Fruit fly (Drosophila melanogaster): Measurements from ENCODE around the gene Eig71Eg.

Gene Eig71Eg

DNA sequence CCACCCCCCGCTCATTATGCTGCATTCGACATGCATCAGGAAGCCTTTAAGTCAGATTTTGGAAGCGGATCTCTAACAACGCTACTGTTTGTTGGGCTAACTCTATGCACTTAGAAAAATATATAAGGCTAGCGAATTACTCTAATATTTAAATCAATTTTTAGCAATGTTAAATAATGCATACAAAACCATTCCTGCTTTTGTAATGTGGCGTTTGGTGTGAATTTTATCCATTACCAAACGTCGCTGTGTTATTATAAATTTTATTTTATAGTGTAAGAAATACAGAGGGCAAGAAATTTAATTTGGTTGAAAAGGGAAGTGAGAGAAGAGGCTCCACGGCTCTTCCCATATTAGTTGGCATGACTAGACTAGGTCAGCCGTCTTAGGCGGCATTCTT is 15.4 kb downstream of the Eig71Eg start:
- TF ChIP-seq CG4496 (GFP tag; IDR thresholded peaks at IDR 0.05) (no peak), Pif1A (GFP tag; optimal IDR thresholded peaks at IDR 0.05) (no peak), CG17806 (tag; optimal IDR thresholded peaks at IDR 0.05) (no peak), CG8159 (tag; optimal IDR thresholded peaks at IDR 0.05) (no peak), Ets98B (GFP tag; IDR thresholded peaks at IDR 0.05) (no peak), CG34367 (tag; optimal IDR thresholded peaks at IDR 0.05) (no peak), Pif1B (GFP tag; optimal IDR thresholded peaks at IDR 0.05) (no peak), CG32121 (GFP tag; IDR thresholded peaks at IDR 0.05) (no peak), gl (tag; optimal IDR thresholded peaks at IDR 0.05) (no peak), CG12605 (GFP tag; IDR thresholded peaks at IDR 0.05) (no peak), fd96Ca (GFP tag; IDR thresholded peaks at IDR 0.05) (no peak), CG14655 (GFP tag; optimal IDR thresholded peaks at IDR 0.05) (peak; percentile 14), EcR (GFP tag; optimal IDR thresholded peaks at IDR 0.05) (no peak), CG9948 (tag; optimal IDR thresholded peaks at IDR 0.05) (peak; percentile 3)

DNA sequence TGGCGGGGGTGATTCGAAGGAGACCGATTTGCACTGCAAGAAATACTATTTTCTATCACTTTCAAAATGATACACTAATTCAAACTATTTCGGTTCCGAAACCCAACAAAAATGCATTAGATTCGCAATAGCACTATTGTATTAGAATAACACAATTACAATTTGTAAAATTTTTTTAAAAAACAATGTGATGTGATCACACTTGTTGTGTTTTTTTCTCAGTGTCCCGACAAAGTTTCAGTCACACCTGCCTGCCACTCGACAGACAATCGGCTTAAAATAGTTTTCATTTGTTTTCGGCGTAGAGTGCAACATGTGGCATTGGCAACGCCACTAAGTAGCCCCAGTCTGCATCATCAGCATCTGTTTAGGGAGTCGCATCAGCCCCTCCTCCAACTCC is 17.7 kb downstream of the Eig71Eg start:
- no peak for TF ChIP-seq EcR (GFP tag; optimal IDR thresholded peaks at IDR 0.05)
- peak; percentile 23 for TF ChIP-seq CG9948 (tag; optimal IDR thresholded peaks at IDR 0.05)
- TF ChIP-seq CG14655 (GFP tag; optimal IDR thresholded peaks at IDR 0.05) = peak; percentile 65
- TF ChIP-seq Ets98B (GFP tag; IDR thresholded peaks at IDR 0.05) = 0 out of 2 replicates have a peak, but pooled peaks have one; percentile 14
- TF ChIP-seq CG34367 (tag; optimal IDR thresholded peaks at IDR 0.05) = no peak
- no peak for TF ChIP-seq gl (tag; optimal IDR thresholded peaks at IDR 0.05)
- TF ChIP-seq CG4496 (GFP tag; IDR thresholded peaks at IDR 0.05) = no peak
- no peak for TF ChIP-seq CG32121 (GFP tag; IDR thresholded peaks at IDR 0.05)
- peak; percentile 37 for TF ChIP-seq CG8301 (tag; optimal IDR thresholded peaks at IDR 0.05)

DNA sequence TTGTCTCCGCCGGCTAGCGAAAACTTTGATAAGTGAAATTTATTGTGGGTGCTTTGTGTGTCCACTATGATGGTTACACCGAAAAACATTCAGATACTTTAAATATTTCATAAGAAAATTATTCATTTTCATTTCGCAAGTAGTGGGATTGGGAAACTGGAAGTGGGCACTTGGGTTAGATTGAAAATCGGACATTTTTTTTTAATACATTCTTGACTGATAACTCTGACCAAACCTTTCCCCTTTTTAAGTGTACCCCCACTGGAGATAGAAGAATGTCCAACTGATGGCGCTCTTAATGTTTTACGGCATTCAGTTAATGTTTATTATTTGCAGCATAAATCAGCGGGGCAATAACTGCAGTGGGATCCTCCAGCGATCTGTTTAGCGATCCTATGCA is 20.2 kb downstream of the Eig71Eg start:
- TF ChIP-seq fd96Ca (GFP tag; IDR thresholded peaks at IDR 0.05) (no peak), CG10348 (GFP tag; IDR thresholded peaks at IDR 0.05) (no peak), CG9948 (tag; optimal IDR thresholded peaks at IDR 0.05) (peak; percentile 20), CG14655 (GFP tag; optimal IDR thresholded peaks at IDR 0.05) (peak; percentile 1), CG8159 (tag; optimal IDR thresholded peaks at IDR 0.05) (peak; percentile 5)

DNA sequence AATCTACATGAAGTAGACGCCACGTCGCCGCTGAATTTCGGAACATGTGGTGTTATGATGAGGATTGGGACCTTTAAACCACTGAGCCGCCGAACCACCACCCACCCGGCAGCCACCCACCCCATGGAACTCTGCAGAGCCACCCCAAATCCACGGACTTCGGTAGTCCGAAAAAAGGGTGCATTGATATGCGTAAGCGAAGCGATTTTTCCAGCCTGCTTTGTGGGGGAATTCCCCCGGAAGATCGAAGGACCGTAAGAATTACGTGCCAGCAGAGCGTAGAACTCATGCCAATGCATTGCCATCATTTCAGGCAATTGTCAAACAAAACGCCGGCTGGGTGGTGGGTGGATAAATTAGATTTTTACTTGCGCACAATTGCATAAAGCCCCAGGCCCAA is 20.9 kb downstream of the Eig71Eg start:
- TF ChIP-seq Pif1B (GFP tag; optimal IDR thresholded peaks at IDR 0.05) (no peak), CG32121 (GFP tag; IDR thresholded peaks at IDR 0.05) (no peak), CG15710 (tag; optimal IDR thresholded peaks at IDR 0.05) (no peak)

DNA sequence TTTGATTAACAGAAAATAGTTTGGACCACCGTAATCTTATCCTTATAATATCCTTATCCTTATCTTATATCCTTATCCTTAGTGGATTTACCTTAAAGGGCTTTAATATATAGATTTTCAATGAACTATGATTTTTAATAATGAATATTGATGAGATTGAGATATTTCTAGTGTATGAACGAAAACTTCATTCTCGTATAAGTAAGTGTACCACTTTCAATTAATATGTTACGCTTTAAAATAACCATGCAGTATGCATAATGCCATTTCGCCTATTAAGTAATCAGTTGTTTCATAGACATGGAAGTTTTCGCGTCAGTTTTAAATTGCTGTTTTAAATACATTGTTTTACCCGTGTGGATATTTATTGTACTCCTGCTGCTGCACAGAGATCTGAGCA is 22.0 kb downstream of the Eig71Eg start, which contains the start of gene CG7304:
Gene CG7304, plus strand, starts transcription at position 301 of the 400 bp plus-strand sequence.
- TF ChIP-seq CG15710 (tag; optimal IDR thresholded peaks at IDR 0.05) (no peak), rn (GFP tag; IDR thresholded peaks at IDR 0.05) (no peak), D1 (tag; optimal IDR thresholded peaks at IDR 0.05) (no peak), gl (tag; optimal IDR thresholded peaks at IDR 0.05) (no peak), CG9948 (tag; optimal IDR thresholded peaks at IDR 0.05) (no peak), Snoo (tag; optimal IDR thresholded peaks at IDR 0.05) (no peak)

DNA sequence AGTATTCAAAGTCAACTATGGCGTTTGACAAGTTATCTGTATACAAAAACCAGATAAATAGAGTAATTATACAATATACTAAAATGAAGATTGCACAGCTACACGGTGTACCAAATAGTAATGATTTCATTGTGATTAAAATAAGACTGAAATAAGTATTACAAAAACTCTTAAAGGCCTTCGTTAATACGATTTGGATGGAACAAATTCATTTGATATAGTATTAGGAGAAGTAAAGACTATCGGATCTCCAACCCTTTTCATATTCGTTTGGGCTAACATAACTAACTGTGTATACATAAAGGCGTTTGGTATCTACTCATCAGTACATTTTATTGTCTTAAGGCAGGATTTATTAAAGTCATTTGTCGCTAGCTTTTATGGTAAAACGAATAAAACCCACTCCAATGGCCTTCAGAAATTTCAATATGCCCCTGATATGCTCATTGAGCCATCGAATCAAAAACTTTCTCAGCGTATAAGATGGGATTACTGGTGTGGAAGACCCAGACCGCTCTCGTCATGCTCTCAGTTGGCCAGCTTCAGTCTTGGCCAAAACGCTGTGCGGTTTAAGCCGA is 26.0 kb downstream of the Eig71Eg start, which contains the start of the genes CG7579 and Pgant8:
Gene CG7579, minus strand, starts transcription at position 101 of the 578 bp plus-strand sequence.
Gene Pgant8, plus strand, starts transcription at position 528 of the 578 bp plus-strand sequence.
- TF ChIP-seq CG10348 (GFP tag; IDR thresholded peaks at IDR 0.05) (no peak), CG32121 (GFP tag; IDR thresholded peaks at IDR 0.05) (no peak), CG13204 (GFP tag; optimal IDR thresholded peaks at IDR 0.05) (no peak), Pif1A (GFP tag; optimal IDR thresholded peaks at IDR 0.05) (no peak), CG14655 (GFP tag; optimal IDR thresholded peaks at IDR 0.05) (no peak), CG17806 (tag; optimal IDR thresholded peaks at IDR 0.05) (no peak), CG4496 (GFP tag; IDR thresholded peaks at IDR 0.05) (no peak), fd96Ca (GFP tag; IDR thresholded peaks at IDR 0.05) (no peak), Snoo (tag; optimal IDR thresholded peaks at IDR 0.05) (no peak), CG8159 (tag; optimal IDR thresholded peaks at IDR 0.05) (no peak), D1 (tag; optimal IDR thresholded peaks at IDR 0.05) (no peak), EcR (GFP tag; optimal IDR thresholded peaks at IDR 0.05) (no peak)

DNA sequence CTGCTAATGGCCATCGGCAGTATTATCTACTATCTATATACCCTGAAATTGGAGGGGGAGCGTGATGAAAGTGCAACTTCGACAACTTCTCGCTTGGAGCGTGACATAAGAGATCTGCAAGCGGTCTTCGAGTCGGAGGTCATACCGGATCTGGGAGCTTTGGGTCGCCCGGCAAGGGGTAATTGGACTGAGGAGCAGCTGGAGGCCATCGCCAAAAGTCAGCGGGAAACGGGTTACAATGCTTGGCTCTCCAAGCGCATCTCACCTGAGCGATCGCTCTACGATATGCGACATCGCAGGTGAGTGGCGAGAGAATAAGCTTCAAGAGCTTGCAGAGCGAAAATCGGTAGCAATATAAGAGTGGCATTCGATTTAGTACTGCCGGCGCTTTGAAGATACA is 26.6 kb downstream of the Eig71Eg start:
- TF ChIP-seq CG15710 (tag; optimal IDR thresholded peaks at IDR 0.05) (no peak), Snoo (tag; optimal IDR thresholded peaks at IDR 0.05) (no peak), Ets98B (GFP tag; IDR thresholded peaks at IDR 0.05) (no peak), CG13204 (GFP tag; optimal IDR thresholded peaks at IDR 0.05) (peak; percentile 51), CG34367 (tag; optimal IDR thresholded peaks at IDR 0.05) (no peak), CG8301 (tag; optimal IDR thresholded peaks at IDR 0.05) (no peak)

Measured in whole organism, pupa.